Fruit fly (Drosophila melanogaster) whole organism, pupa: ENCODE results near the gene Fatp1.

ENCODE experiments used
- CG12605 ChIP-seq: fragments of 200-800 bp; sonication (Bioruptor generic); IDR thresholded peaks from 2 replicates; pipeline ENCODE4 v1.3.6; 2022; ENCODE audit warnings: missing biosample characterization, missing genetic modification characterization
- CG8159 ChIP-seq: fragments of 200-800 bp; sonication (Bioruptor generic); optimal IDR thresholded peaks from 3 replicates; lab custom pipeline; 2018; ENCODE audit warnings: missing biosample characterization, mild to moderate bottlenecking, missing genetic modification characterization, moderate library complexity
- CG9948 ChIP-seq: fragments of 200-800 bp; sonication (Bioruptor generic); optimal IDR thresholded peaks from 2 replicates; lab custom pipeline; 2018; ENCODE audit warnings: missing biosample characterization, mild to moderate bottlenecking, missing genetic modification characterization, moderate library complexity
- Pif1A ChIP-seq: fragments of 200-800 bp; sonication (Bioruptor generic); optimal IDR thresholded peaks from 3 replicates; lab custom pipeline; 2016; ENCODE audit warnings: missing biosample characterization, missing genetic modification characterization
- Snoo ChIP-seq: fragments of 200-800 bp; sonication (Bioruptor generic); optimal IDR thresholded peaks from 3 replicates; lab custom pipeline; 2017; ENCODE audit warnings: missing biosample characterization, mild to moderate bottlenecking, missing genetic modification characterization, inconsistent platforms
- fd96Ca ChIP-seq: fragments of 200-800 bp; sonication (Bioruptor generic); IDR thresholded peaks from 3 replicates; pipeline ENCODE4 v1.3.6; 2022; ENCODE audit warnings: missing biosample characterization, missing genetic modification characterization
- rn ChIP-seq: fragments of 200-800 bp; sonication (Bioruptor generic); IDR thresholded peaks from 2 replicates; pipeline ENCODE4 v1.3.6; 2022; ENCODE audit warnings: missing biosample characterization, missing genetic modification characterization

dm6 chr2L:10565674-10566073, 48.7 kb upstream of the Fatp1 start:
- TF ChIP-seq Pif1A (GFP tag; lab: Kevin White, UChicago) (peak; percentile 9), CG9948 (peak; percentile 18), rn (GFP tag; lab: Robert Waterston, UW) (no peak), fd96Ca (GFP tag; lab: Robert Waterston, UW) (no peak), Snoo (tag; lab: Kevin White, UChicago) (peak; percentile 21), CG8159 (tag; lab: Kevin White, UChicago) (peak; percentile 60), CG12605 (GFP tag; lab: Robert Waterston, UW) (no peak)
